Fruit fly (Drosophila melanogaster): ENCODE measurements around the gene nAChRbeta2.

nAChRbeta2 gene

dm6 chr3R:24557020-24557465 is 42.1 kb upstream of the nAChRbeta2 start (continued):
- TF ChIP-seq CG1647 (GFP tag; optimal IDR thresholded peaks at IDR 0.05) (peak; percentile 5), CG11093 (GFP tag; IDR thresholded peaks at IDR 0.05) (no peak), ci (GFP tag; IDR thresholded peaks at IDR 0.05) (peak; percentile 83), fd96Cb (tag; optimal IDR thresholded peaks at IDR 0.05) (no peak), D19A (tag; optimal IDR thresholded peaks at IDR 0.05) (peak; percentile 36), disco-r (GFP tag; optimal IDR thresholded peaks at IDR 0.05) (no peak), Atf6 (GFP tag; IDR thresholded peaks at IDR 0.05) (peak; percentile 51; the same call in 1 of the 2 replicates), CG9727 (GFP tag; optimal IDR thresholded peaks at IDR 0.05) (peak; percentile 18), CrebB (tag; optimal IDR thresholded peaks at IDR 0.05) (no peak), CG6683 (GFP tag; optimal IDR thresholded peaks at IDR 0.05) (no peak), lov (optimal IDR thresholded peaks at IDR 0.05) (no peak), lov (GFP tag; IDR thresholded peaks at IDR 0.05) (no peak), Atf3 (GFP tag; optimal IDR thresholded peaks at IDR 0.05) (peak; percentile 66), Oaz (GFP tag; IDR thresholded peaks at IDR 0.05) (no peak), jing (GFP tag; optimal IDR thresholded peaks at IDR 0.05) (no peak), H15 (GFP tag; IDR thresholded peaks at IDR 0.05) (peak; percentile 71; the same call in 2 of the 3 replicates), CG10147 (GFP tag; optimal IDR thresholded peaks at IDR 0.05) (no peak), CoRest (tag; optimal IDR thresholded peaks at IDR 0.05) (no peak), CG10366 (GFP tag; IDR thresholded peaks at IDR 0.05) (peak; percentile 53; the same call in 1 of the 2 replicates), CG17829 (tag; optimal IDR thresholded peaks at IDR 0.05) (peak; percentile 70), CG8388 (GFP tag; optimal IDR thresholded peaks at IDR 0.05) (peak; percentile 36), slbo (GFP tag; IDR thresholded peaks at IDR 0.05) (peak; percentile 88), CG8290 (GFP tag; optimal IDR thresholded peaks at IDR 0.05) (peak; percentile 66), CG8290 (tag; optimal IDR thresholded peaks at IDR 0.05) (peak in 1 of 2 experiments; percentile 83), Lpt (GFP tag; optimal IDR thresholded peaks at IDR 0.05) (no peak), Pdp1 (GFP tag; optimal IDR thresholded peaks at IDR 0.05) (peak; percentile 35 to 92), CG17612 (GFP tag; IDR thresholded peaks at IDR 0.05) (peak; percentile 31; the same call in 1 of the 2 replicates), MBD-R2 (GFP tag; IDR thresholded peaks at IDR 0.05) (peak; percentile 23; the same call in 1 of the 2 replicates), Hr78 (GFP tag; optimal IDR thresholded peaks at IDR 0.05) (no peak), Elba2 (GFP tag; optimal IDR thresholded peaks at IDR 0.05) (peak; percentile 12), CG16779 (GFP tag; IDR thresholded peaks at IDR 0.05) (peak; percentile 72; the same call in 1 of the 2 replicates), CG5245 (GFP tag; optimal IDR thresholded peaks at IDR 0.05) (peak; percentile 87), CG33213 (GFP tag; optimal IDR thresholded peaks at IDR 0.05) (peak; percentile 82), sna (GFP tag; IDR thresholded peaks at IDR 0.05; ENCODE audit: partially characterized antibody) (peak; percentile 53; the same call in 1 of the 2 replicates), CG2116 (GFP tag; optimal IDR thresholded peaks at IDR 0.05) (peak; percentile 8), Sin3A (optimal IDR thresholded peaks at IDR 0.05) (no peak), CG12219 (GFP tag; optimal IDR thresholded peaks at IDR 0.05) (no peak), gem (tag; optimal IDR thresholded peaks at IDR 0.05) (peak; percentile 23), CG14441 (GFP tag; IDR thresholded peaks at IDR 0.05) (peak; percentile 63), grn (GFP tag; optimal IDR thresholded peaks at IDR 0.05) (no peak), Hr39 (optimal IDR thresholded peaks at IDR 0.05) (no peak), Drgx (GFP tag; IDR thresholded peaks at IDR 0.05) (no peak), tin (GFP tag; optimal IDR thresholded peaks at IDR 0.05) (peak; percentile 81), zfh2 (GFP tag; optimal IDR thresholded peaks at IDR 0.05) (no peak), hb (GFP tag; IDR thresholded peaks at IDR 0.05; ENCODE audit: partially characterized antibody) (peak; percentile 74), CG30020 (tag; optimal IDR thresholded peaks at IDR 0.05) (no peak), CG14050 (GFP tag; IDR thresholded peaks at IDR 0.05) (no peak; the same call in 2 of the 3 replicates), fru (optimal IDR thresholded peaks at IDR 0.05) (no peak), CG12744 (GFP tag; optimal IDR thresholded peaks at IDR 0.05) (peak; percentile 68), CG11085 (GFP tag; IDR thresholded peaks at IDR 0.05) (peak; percentile 74), ewg (GFP tag; optimal IDR thresholded peaks at IDR 0.05) (peak; percentile 40), CG11696 (GFP tag; IDR thresholded peaks at IDR 0.05) (no peak)
